Fruit fly (Drosophila melanogaster) whole organism, adult: ENCODE data around the gene mRpL30.

Experiments used
- CG11617 ChIP-seq: fragments of 200-800 bp; sonication (Bioruptor generic); optimal IDR thresholded peaks from 2 replicates; lab custom pipeline; 2017; ENCODE audit warnings: mild to moderate bottlenecking, missing biosample characterization, missing genetic modification reagents, missing genetic modification characterization
- CG12768 ChIP-seq: fragments of 200-800 bp; sonication (Bioruptor generic); optimal IDR thresholded peaks from 2 replicates; lab custom pipeline; 2017; ENCODE audit warnings: missing biosample characterization, missing genetic modification characterization, mild to moderate bottlenecking, moderate library complexity, missing genetic modification reagents
- CG14711 ChIP-seq: fragments of 200-800 bp; sonication (Bioruptor generic); optimal IDR thresholded peaks from 2 replicates; lab custom pipeline; 2018; ENCODE audit warnings: missing biosample characterization, mild to moderate bottlenecking, missing genetic modification characterization, moderate library complexity
- CG1620 ChIP-seq: fragments of 200-800 bp; sonication (Bioruptor generic); optimal IDR thresholded peaks from 2 replicates; lab custom pipeline; 2016; ENCODE audit warnings: missing biosample characterization, missing genetic modification characterization
- CG33017 ChIP-seq: fragments of 200-800 bp; sonication (Bioruptor generic); optimal IDR thresholded peaks from 2 replicates; lab custom pipeline; 2018; ENCODE audit warnings: missing biosample characterization, mild to moderate bottlenecking, missing genetic modification characterization, moderate library complexity
- CG5204 ChIP-seq: fragments of 200-800 bp; sonication (Bioruptor generic); optimal IDR thresholded peaks from 2 replicates; lab custom pipeline; 2016; ENCODE audit warnings: missing biosample characterization, missing genetic modification characterization
- CG7045 ChIP-seq: fragments of 200-800 bp; sonication (Bioruptor generic); optimal IDR thresholded peaks from 2 replicates; lab custom pipeline; 2017; ENCODE audit warnings: missing biosample characterization, mild to moderate bottlenecking, missing genetic modification characterization
- CG7101 ChIP-seq: fragments of 200-800 bp; sonication (Bioruptor generic); optimal IDR thresholded peaks from 2 replicates; lab custom pipeline; 2018; ENCODE audit warnings: missing biosample characterization, mild to moderate bottlenecking, missing genetic modification characterization, moderate library complexity
- Clk ChIP-seq: fragments of 200-800 bp; sonication (Bioruptor generic); optimal IDR thresholded peaks from 2 replicates; lab custom pipeline; 2017; ENCODE audit warnings: missing biosample characterization, missing genetic modification characterization
- Crg-1 ChIP-seq: fragments of 200-800 bp; sonication (Bioruptor generic); optimal IDR thresholded peaks from 2 replicates; lab custom pipeline; 2016; ENCODE audit warnings: missing biosample characterization, missing genetic modification characterization
- Hr96 ChIP-seq: fragments of 200-800 bp; sonication (Bioruptor generic); optimal IDR thresholded peaks from 2 replicates; lab custom pipeline; 2016; ENCODE audit warnings: missing biosample characterization, missing genetic modification characterization
- Mnt ChIP-seq: fragments of 200-800 bp; sonication (Bioruptor generic); optimal IDR thresholded peaks from 2 replicates; lab custom pipeline; 2016; ENCODE audit warnings: missing biosample characterization, mild to moderate bottlenecking, missing genetic modification characterization
- bab1 ChIP-seq: fragments of 200-800 bp; sonication (Bioruptor generic); optimal IDR thresholded peaks from 3 replicates; lab custom pipeline; 2019; ENCODE audit warnings: missing biosample characterization, mild to moderate bottlenecking, missing genetic modification characterization, moderate library complexity
- cic ChIP-seq: fragments of 200-800 bp; sonication (Bioruptor generic); optimal IDR thresholded peaks from 2 replicates; lab custom pipeline; 2017; ENCODE audit warnings: missing biosample characterization, mild to moderate bottlenecking, missing genetic modification characterization, moderate library complexity
- cnc ChIP-seq, 2 experiments: fragments of >200 bp; optimal IDR thresholded peaks; 2 replicates each; lab custom pipeline; 2017
- kay ChIP-seq: fragments of 200-800 bp; sonication (Bioruptor generic); peaks from one replicate; lab custom pipeline; 2016; ENCODE audit warnings: missing biosample characterization, missing genetic modification characterization, borderline replicate concordance
- ovo ChIP-seq: fragments of 200-800 bp; sonication (Bioruptor generic); optimal IDR thresholded peaks from 2 replicates; lab custom pipeline; 2016; ENCODE audit warnings: missing biosample characterization, missing genetic modification characterization
- pad ChIP-seq: fragments of 200-800 bp; sonication (Bioruptor generic); optimal IDR thresholded peaks from 3 replicates; lab custom pipeline; 2017; ENCODE audit warnings: missing biosample characterization, missing genetic modification characterization, mild to moderate bottlenecking, moderate library complexity, missing genetic modification reagents
- tj ChIP-seq: fragments of 200-800 bp; sonication (Bioruptor generic); optimal IDR thresholded peaks from 3 replicates; lab custom pipeline; 2017; ENCODE audit warnings: missing biosample characterization, mild to moderate bottlenecking, missing genetic modification characterization, moderate library complexity
- toe ChIP-seq: fragments of 200-800 bp; sonication (Bioruptor generic); optimal IDR thresholded peaks from 2 replicates; lab custom pipeline; 2016; ENCODE audit warnings: missing biosample characterization, missing genetic modification characterization

mRpL30 gene

DNA sequence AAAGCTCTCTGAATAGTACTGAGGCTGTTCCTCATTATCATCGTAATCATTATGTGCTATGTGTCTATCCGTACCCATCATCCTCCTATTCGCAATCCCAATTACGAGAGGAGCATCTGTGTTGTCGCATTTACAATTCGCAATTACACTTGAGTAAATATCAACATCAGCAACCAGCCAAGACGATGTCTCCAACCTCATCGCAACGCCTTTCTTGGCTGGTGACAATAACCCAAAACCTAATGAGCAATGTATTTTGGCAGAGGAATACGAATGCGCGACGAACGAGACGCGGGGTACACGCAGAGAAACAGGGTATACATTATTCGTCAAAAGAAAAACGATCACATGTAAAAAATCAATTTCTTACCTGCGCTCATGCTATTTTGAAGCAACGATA is 37.2 kb upstream of the mRpL30 start:
- TF ChIP-seq CG33017 (tag; lab: Kevin White, UChicago) (no peak), CG7045 (peak; percentile 18), cic (GFP tag; lab: Kevin White, UChicago) (no peak), CG11617 (no peak), pad (GFP tag; lab: Kevin White, UChicago) (peak; percentile 28), Clk (GFP tag; lab: Kevin White, UChicago) (no peak), toe (GFP tag; lab: Kevin White, UChicago) (peak; percentile 22), bab1 (GFP tag; lab: Kevin White, UChicago) (no peak), Hr96 (GFP tag; lab: Kevin White, UChicago) (no peak), Crg-1 (GFP tag; lab: Kevin White, UChicago) (peak; percentile 70), CG12768 (GFP tag; lab: Kevin White, UChicago) (no peak), cnc (optimal IDR thresholded peaks at IDR 0.05; lab: Kevin White, UChicago) (no peak), CG14711 (tag; lab: Kevin White, UChicago) (peak; percentile 24), CG1620 (peak; percentile 28), CG7101 (tag; lab: Kevin White, UChicago) (peak; percentile 67), ovo (peak; percentile 28), kay (GFP tag; lab: Kevin White, UChicago) (no peak), Mnt (GFP tag; lab: Kevin White, UChicago) (peak; percentile 35), CG5204 (GFP tag; lab: Kevin White, UChicago) (no peak), tj (GFP tag; lab: Kevin White, UChicago) (peak; percentile 9)

DNA sequence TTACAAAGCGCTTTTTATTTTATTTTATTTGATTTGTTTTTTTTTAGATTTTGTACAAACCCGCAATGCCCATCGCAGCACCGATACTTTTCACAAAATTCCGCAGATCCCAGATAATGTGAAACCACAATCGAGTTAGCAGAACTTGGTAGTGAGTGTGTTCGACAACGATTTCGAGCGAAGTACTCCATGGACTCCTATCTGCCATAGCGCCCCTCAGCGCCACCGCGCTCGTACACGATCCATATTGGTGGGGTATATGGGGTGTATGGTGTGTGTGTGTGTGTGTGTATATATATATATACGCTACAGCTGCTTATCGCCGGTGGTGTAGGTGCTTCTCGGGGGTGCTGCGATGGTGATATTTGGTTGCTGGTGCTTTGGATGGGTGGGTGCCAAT is 35.2 kb upstream of the mRpL30 start:
- TF ChIP-seq CG11617 (no peak), CG7101 (tag; lab: Kevin White, UChicago) (peak; percentile 25), kay (GFP tag; lab: Kevin White, UChicago) (peak; percentile 53), tj (GFP tag; lab: Kevin White, UChicago) (no peak), cic (GFP tag; lab: Kevin White, UChicago) (peak; percentile 11), CG12768 (GFP tag; lab: Kevin White, UChicago) (no peak), Mnt (GFP tag; lab: Kevin White, UChicago) (peak; percentile 6), CG1620 (no peak), Clk (GFP tag; lab: Kevin White, UChicago) (no peak)

DNA sequence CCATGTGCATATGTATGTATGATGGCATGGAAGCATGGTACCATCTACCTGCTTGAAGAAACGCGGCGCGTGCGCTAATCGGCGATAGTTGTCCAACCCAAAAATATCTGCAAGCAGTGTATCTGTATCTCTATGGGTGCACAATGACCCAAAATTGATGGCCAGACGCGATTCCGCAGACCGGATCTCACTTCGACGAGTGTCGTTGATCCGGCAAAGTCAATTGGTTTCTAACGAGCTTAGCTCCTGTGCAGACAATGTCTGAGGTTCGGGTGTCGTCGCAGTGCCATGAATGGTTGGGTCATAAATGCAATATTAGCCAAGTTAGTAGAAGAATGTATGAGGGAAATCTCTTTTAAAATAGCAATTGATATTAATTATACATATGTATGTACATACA is 34.1 kb upstream of the mRpL30 start:
- no peak for TF ChIP-seq CG1620
- no peak for TF ChIP-seq cnc (optimal IDR thresholded peaks at IDR 0.05; lab: Kevin White, UChicago)
- no peak for TF ChIP-seq Clk (GFP tag; lab: Kevin White, UChicago)
- no peak for TF ChIP-seq Mnt (GFP tag; lab: Kevin White, UChicago)
- no peak for TF ChIP-seq CG33017 (tag; lab: Kevin White, UChicago)
- TF ChIP-seq tj (GFP tag; lab: Kevin White, UChicago): no peak
- TF ChIP-seq Hr96 (GFP tag; lab: Kevin White, UChicago): no peak
- no peak for TF ChIP-seq ovo
- TF ChIP-seq CG12768 (GFP tag; lab: Kevin White, UChicago): no peak
- no peak for TF ChIP-seq kay (GFP tag; lab: Kevin White, UChicago)
- no peak for TF ChIP-seq CG11617
- TF ChIP-seq bab1 (GFP tag; lab: Kevin White, UChicago): no peak
- no peak for TF ChIP-seq Crg-1 (GFP tag; lab: Kevin White, UChicago)
- TF ChIP-seq pad (GFP tag; lab: Kevin White, UChicago): no peak
- TF ChIP-seq cic (GFP tag; lab: Kevin White, UChicago): no peak
- TF ChIP-seq CG5204 (GFP tag; lab: Kevin White, UChicago): no peak

DNA sequence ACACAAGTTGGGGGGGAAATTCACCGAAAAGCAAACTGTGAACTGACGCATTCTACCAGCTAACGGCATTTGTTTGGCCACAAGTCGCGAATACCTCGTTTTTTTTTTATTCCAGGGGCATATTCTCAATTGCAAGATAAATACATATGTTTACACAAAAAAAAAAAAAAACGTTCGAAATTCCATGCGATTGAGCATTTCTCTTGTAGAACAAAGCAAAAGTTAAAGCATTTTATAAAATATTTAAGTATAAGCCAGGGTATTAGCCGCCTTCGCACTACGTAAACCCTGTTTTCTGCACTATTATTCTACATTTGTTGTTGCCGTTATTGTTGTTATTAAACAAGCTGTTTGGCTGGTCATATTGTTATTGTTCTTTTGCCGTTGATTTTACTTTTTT is 33.3 kb upstream of the mRpL30 start:
- TF ChIP-seq bab1 (GFP tag; lab: Kevin White, UChicago) (peak; percentile 73), ovo (no peak), Clk (GFP tag; lab: Kevin White, UChicago) (no peak), pad (GFP tag; lab: Kevin White, UChicago) (no peak), CG14711 (tag; lab: Kevin White, UChicago) (peak; percentile 65), Hr96 (GFP tag; lab: Kevin White, UChicago) (peak; percentile 59), CG7101 (tag; lab: Kevin White, UChicago) (peak; percentile 64)

DNA sequence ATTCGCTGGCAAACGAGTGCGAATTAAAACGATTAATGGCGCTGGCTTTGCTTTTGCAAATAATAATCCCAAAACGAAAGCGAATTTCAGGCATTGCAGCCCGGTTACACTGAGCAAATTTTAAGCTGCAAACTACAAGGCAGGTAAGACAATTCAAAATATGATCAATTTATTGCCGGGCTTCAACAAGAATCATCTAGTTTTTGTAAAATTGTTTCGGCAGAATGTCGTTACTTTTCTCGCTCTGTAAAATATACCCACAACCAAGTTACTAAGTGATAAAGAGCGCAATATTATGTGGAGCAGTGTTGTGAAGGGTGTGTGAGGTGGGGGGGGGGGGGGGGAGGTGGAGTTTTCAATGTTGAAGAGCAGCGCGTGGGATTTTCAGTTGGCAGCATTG is 32.7 kb upstream of the mRpL30 start:
- TF ChIP-seq CG33017 (tag; lab: Kevin White, UChicago): no peak
- TF ChIP-seq Hr96 (GFP tag; lab: Kevin White, UChicago): no peak
- peak; percentile 8 for TF ChIP-seq bab1 (GFP tag; lab: Kevin White, UChicago)
- no peak for TF ChIP-seq Mnt (GFP tag; lab: Kevin White, UChicago)
- no peak for TF ChIP-seq ovo

DNA sequence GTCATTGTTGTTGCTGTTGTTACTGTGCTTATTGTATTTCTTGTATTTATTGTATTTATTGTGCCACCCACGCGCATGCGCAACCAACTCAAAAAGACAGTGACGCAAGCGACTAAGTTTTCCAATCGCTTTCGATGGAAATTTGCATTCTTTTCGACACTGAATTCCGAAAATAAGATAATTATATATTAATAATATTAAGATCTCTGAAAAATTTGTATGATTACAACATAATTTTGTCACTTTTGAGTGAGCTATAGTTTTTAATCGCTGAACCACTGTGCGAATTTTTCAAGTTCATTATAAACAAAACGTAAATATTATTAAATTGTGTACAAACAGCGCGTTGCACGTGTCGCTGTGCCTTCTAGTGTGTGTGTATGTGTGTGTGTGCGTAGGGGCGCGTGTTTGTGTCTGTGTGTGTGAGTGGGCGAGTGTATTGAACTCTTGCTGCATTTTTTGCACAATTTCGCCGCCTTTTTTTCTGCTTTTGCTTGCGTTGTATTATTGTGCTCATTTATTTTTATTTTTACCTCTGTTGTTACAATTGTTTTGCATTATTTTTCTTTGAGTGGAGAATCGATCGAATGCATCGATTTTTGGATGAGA is 31.9 kb upstream of the mRpL30 start:
- TF ChIP-seq CG5204 (GFP tag; lab: Kevin White, UChicago) (no peak), pad (GFP tag; lab: Kevin White, UChicago) (no peak), bab1 (GFP tag; lab: Kevin White, UChicago) (peak; percentile 76)
